Fruit fly (Drosophila melanogaster): ENCODE data around the gene JhI-21.

The JhI-21 gene

dm6 chr2L:12011682-12012655, 43.9 kb downstream of the JhI-21 start (continued):
- TF ChIP-seq CG18599 (GFP tag; optimal IDR thresholded peaks at IDR 0.05) (peak; percentile 94), CG8944 (GFP tag; optimal IDR thresholded peaks at IDR 0.05) (peak; percentile 57), CG12236 (GFP tag; optimal IDR thresholded peaks at IDR 0.05) (peak; percentile 4), CG4328 (GFP tag; optimal IDR thresholded peaks at IDR 0.05) (peak; percentile 68), Bteb2 (GFP tag; optimal IDR thresholded peaks at IDR 0.05) (peak; percentile 0), Rx (GFP tag; IDR thresholded peaks at IDR 0.05) (no peak), Elba2 (GFP tag; optimal IDR thresholded peaks at IDR 0.05) (no peak), Abd-B (GFP tag; optimal IDR thresholded peaks at IDR 0.05) (peak; percentile 56), CG13123 (GFP tag; optimal IDR thresholded peaks at IDR 0.05) (no peak), CG4820 (GFP tag; optimal IDR thresholded peaks at IDR 0.05) (peak; percentile 54), CG8388 (GFP tag; optimal IDR thresholded peaks at IDR 0.05) (peak; percentile 29), chm (GFP tag; IDR thresholded peaks at IDR 0.05) (no peak), CG10267 (tag; optimal IDR thresholded peaks at IDR 0.05) (peak; percentile 55), Ada2b (GFP tag; IDR thresholded peaks at IDR 0.05) (no peak), crp (GFP tag; optimal IDR thresholded peaks at IDR 0.05) (peak in 1 of 2 experiments; percentile 52), cwo (GFP tag; optimal IDR thresholded peaks at IDR 0.05) (peak; percentile 89), Dip3 (GFP tag; optimal IDR thresholded peaks at IDR 0.05) (peak; percentile 35), CG17328 (GFP tag; IDR thresholded peaks at IDR 0.05) (no peak), crc (GFP tag; optimal IDR thresholded peaks at IDR 0.05) (peak; percentile 17), ci (GFP tag; IDR thresholded peaks at IDR 0.05) (no peak), Ets97D (GFP tag; optimal IDR thresholded peaks at IDR 0.05) (peak; percentile 76), CG18011 (GFP tag; optimal IDR thresholded peaks at IDR 0.05) (peak; percentile 36), mam (GFP tag; optimal IDR thresholded peaks at IDR 0.05) (peak; percentile 75), Med (GFP tag) (peak; percentile 98), dysf (GFP tag; IDR thresholded peaks at IDR 0.05) (no peak), Trl (optimal IDR thresholded peaks at IDR 0.05) (peak in 1 of 2 experiments; percentile 7), Trl (GFP tag; optimal IDR thresholded peaks at IDR 0.05) (peak; percentile 64), danr (GFP tag; IDR thresholded peaks at IDR 0.05) (no peak), vvl (GFP tag; IDR thresholded peaks at IDR 0.05) (no peak), BtbVII (GFP tag; optimal IDR thresholded peaks at IDR 0.05) (peak; percentile 19), Usf (GFP tag; optimal IDR thresholded peaks at IDR 0.05) (peak; percentile 30), Fer2 (tag; optimal IDR thresholded peaks at IDR 0.05) (peak; percentile 23), nom (GFP tag; optimal IDR thresholded peaks at IDR 0.05) (peak; percentile 88), zfh1 (GFP tag; IDR thresholded peaks at IDR 0.05) (no peak), bab2 (GFP tag; optimal IDR thresholded peaks at IDR 0.05) (peak; percentile 62), CG1233 (GFP tag; optimal IDR thresholded peaks at IDR 0.05) (peak; percentile 58), CG17829 (tag; optimal IDR thresholded peaks at IDR 0.05) (peak; percentile 98), h (optimal IDR thresholded peaks at IDR 0.05) (no peak), CG8290 (GFP tag; optimal IDR thresholded peaks at IDR 0.05) (no peak), CG8290 (tag; optimal IDR thresholded peaks at IDR 0.05) (peak; percentile 15 to 96), sqz (GFP tag; optimal IDR thresholded peaks at IDR 0.05) (peak; percentile 38), exex (tag; optimal IDR thresholded peaks at IDR 0.05) (peak; percentile 85), CG33213 (GFP tag; optimal IDR thresholded peaks at IDR 0.05) (peak; percentile 91), grn (GFP tag; optimal IDR thresholded peaks at IDR 0.05) (no peak), crol (GFP tag; IDR thresholded peaks at IDR 0.05) (no peak), chinmo (GFP tag; IDR thresholded peaks at IDR 0.05; ENCODE audit: partially characterized antibody) (no peak), eyg (GFP tag; optimal IDR thresholded peaks at IDR 0.05) (peak; percentile 57), cato (GFP tag; optimal IDR thresholded peaks at IDR 0.05; ENCODE audit: borderline replicate concordance) (no peak), Optix (GFP tag; IDR thresholded peaks at IDR 0.05) (no peak), Hsf (GFP tag; optimal IDR thresholded peaks at IDR 0.05) (peak; percentile 58)
